Fruit fly (Drosophila melanogaster): Measurements from ENCODE around the gene CG31917.
A peak's percentile ranks its signal among the peaks of the same experiment; 100 is the strongest.

The CG31917 gene

dm6 chr2L:5052367-5052914 is 41.8 kb upstream of the CG31917 start, which contains the start of gene senju (continued):
- TF ChIP-seq CG32264 (GFP tag; optimal IDR thresholded peaks at IDR 0.05): peak; percentile 25
- TF ChIP-seq pan (optimal IDR thresholded peaks at IDR 0.05): no peak
- no peak for TF ChIP-seq usp (GFP tag; optimal IDR thresholded peaks at IDR 0.05)
- TF ChIP-seq brk (GFP tag; optimal IDR thresholded peaks at IDR 0.05): no peak
- no peak for TF ChIP-seq GATAd (GFP tag; optimal IDR thresholded peaks at IDR 0.05)
- peak; percentile 73 for TF ChIP-seq dsf (GFP tag; optimal IDR thresholded peaks at IDR 0.05; ENCODE audit: borderline replicate concordance)
- TF ChIP-seq lola (GFP tag; optimal IDR thresholded peaks at IDR 0.05): no peak
- peak; percentile 57 for TF ChIP-seq Myc (optimal IDR thresholded peaks at IDR 0.05)
- peak; percentile 93 for TF ChIP-seq br (GFP tag; optimal IDR thresholded peaks at IDR 0.05)
- no peak for TF ChIP-seq woc (GFP tag; optimal IDR thresholded peaks at IDR 0.05)
- no peak for TF ChIP-seq sage (GFP tag; optimal IDR thresholded peaks at IDR 0.05)
- peak; percentile 93 for TF ChIP-seq h (GFP tag; optimal IDR thresholded peaks at IDR 0.05)
- TF ChIP-seq Mio (GFP tag; optimal IDR thresholded peaks at IDR 0.05): peak; percentile 53
- TF ChIP-seq rgr (GFP tag; optimal IDR thresholded peaks at IDR 0.05): peak; percentile 90

dm6 chr2L:5050825-5051224 is 40.2 kb upstream of the CG31917 start, which contains the start of gene CG9121:
CG9121 (minus strand) TSS chr2L:5051062.
- TF ChIP-seq dsf (GFP tag; optimal IDR thresholded peaks at IDR 0.05; ENCODE audit: borderline replicate concordance): no peak
- TF ChIP-seq N (GFP tag; optimal IDR thresholded peaks at IDR 0.05): no peak
- TF ChIP-seq Abd-B (GFP tag; optimal IDR thresholded peaks at IDR 0.05): no peak
- TF ChIP-seq Hr83 (GFP tag; optimal IDR thresholded peaks at IDR 0.05; ENCODE audit: poor library complexity, severe bottlenecking): no peak
- TF ChIP-seq jim (GFP tag; optimal IDR thresholded peaks at IDR 0.05): no peak
- TF ChIP-seq OdsH (GFP tag; optimal IDR thresholded peaks at IDR 0.05): no peak

- TF ChIP-seq fru (GFP tag; optimal IDR thresholded peaks at IDR 0.05) (no peak), psq (GFP tag; optimal IDR thresholded peaks at IDR 0.05) (no peak), rgr (GFP tag; optimal IDR thresholded peaks at IDR 0.05) (no peak), pan (optimal IDR thresholded peaks at IDR 0.05) (no peak), sage (GFP tag; optimal IDR thresholded peaks at IDR 0.05) (no peak), Hr83 (GFP tag; optimal IDR thresholded peaks at IDR 0.05; ENCODE audit: poor library complexity, severe bottlenecking) (no peak), HLH106 (tag; optimal IDR thresholded peaks at IDR 0.05) (no peak), Vsx2 (GFP tag; optimal IDR thresholded peaks at IDR 0.05; ENCODE audit: partially characterized antibody) (no peak), tai (GFP tag; optimal IDR thresholded peaks at IDR 0.05) (no peak), CrebA (GFP tag; optimal IDR thresholded peaks at IDR 0.05; ENCODE audit: borderline replicate concordance) (no peak), jim (GFP tag; optimal IDR thresholded peaks at IDR 0.05) (no peak), foxo (GFP tag; optimal IDR thresholded peaks at IDR 0.05) (no peak), woc (GFP tag; optimal IDR thresholded peaks at IDR 0.05) (no peak), dsf (GFP tag; optimal IDR thresholded peaks at IDR 0.05; ENCODE audit: borderline replicate concordance) (no peak), Dfd (GFP tag; optimal IDR thresholded peaks at IDR 0.05) (no peak), Hnf4 (GFP tag; optimal IDR thresholded peaks at IDR 0.05) (no peak), sv (GFP tag; optimal IDR thresholded peaks at IDR 0.05) (no peak)
Measured at dm6 chr2L:5049974-5050373, 39.3 kb upstream of the CG31917 start.

- no peak for TF ChIP-seq jim (GFP tag; optimal IDR thresholded peaks at IDR 0.05)
- TF ChIP-seq Hnf4 (GFP tag; optimal IDR thresholded peaks at IDR 0.05): no peak
Measured at dm6 chr2L:5046261-5046660, 35.6 kb upstream of the CG31917 start.

- TF ChIP-seq Hr83 (GFP tag; optimal IDR thresholded peaks at IDR 0.05; ENCODE audit: poor library complexity, severe bottlenecking) (peak; percentile 3), Abd-B (GFP tag; optimal IDR thresholded peaks at IDR 0.05) (no peak), Sp1 (GFP tag; optimal IDR thresholded peaks at IDR 0.05) (peak; percentile 11), N (GFP tag; optimal IDR thresholded peaks at IDR 0.05) (no peak), brk (GFP tag; optimal IDR thresholded peaks at IDR 0.05) (no peak), usp (GFP tag; optimal IDR thresholded peaks at IDR 0.05) (no peak), h (GFP tag; optimal IDR thresholded peaks at IDR 0.05) (peak; percentile 55), dmrt93B (GFP tag; optimal IDR thresholded peaks at IDR 0.05) (no peak), Hnf4 (GFP tag; optimal IDR thresholded peaks at IDR 0.05) (peak; percentile 15), jim (GFP tag; optimal IDR thresholded peaks at IDR 0.05) (no peak), pan (optimal IDR thresholded peaks at IDR 0.05) (no peak), foxo (GFP tag; optimal IDR thresholded peaks at IDR 0.05) (peak in 1 of 2 experiments; percentile 43), dsf (GFP tag; optimal IDR thresholded peaks at IDR 0.05; ENCODE audit: borderline replicate concordance) (no peak), ey (GFP tag; optimal IDR thresholded peaks at IDR 0.05) (peak; percentile 44), Rel (GFP tag; optimal IDR thresholded peaks at IDR 0.05) (no peak), Rel (tag; optimal IDR thresholded peaks at IDR 0.05) (no peak), Mio (GFP tag; optimal IDR thresholded peaks at IDR 0.05) (no peak), sage (GFP tag; optimal IDR thresholded peaks at IDR 0.05) (no peak), sv (GFP tag; optimal IDR thresholded peaks at IDR 0.05) (peak; percentile 31), GATAd (GFP tag; optimal IDR thresholded peaks at IDR 0.05) (no peak), CG32264 (GFP tag; optimal IDR thresholded peaks at IDR 0.05) (no peak), HLH106 (tag; optimal IDR thresholded peaks at IDR 0.05) (peak; percentile 28), Myc (optimal IDR thresholded peaks at IDR 0.05) (no peak), Jra (GFP tag; optimal IDR thresholded peaks at IDR 0.05) (no peak), CG9705 (GFP tag; optimal IDR thresholded peaks at IDR 0.05) (no peak), rgr (GFP tag; optimal IDR thresholded peaks at IDR 0.05) (peak; percentile 42), CrebA (GFP tag; optimal IDR thresholded peaks at IDR 0.05; ENCODE audit: borderline replicate concordance) (no peak), woc (GFP tag; optimal IDR thresholded peaks at IDR 0.05) (no peak), fru (GFP tag; optimal IDR thresholded peaks at IDR 0.05) (no peak)
Measured at dm6 chr2L:5044892-5045619, 34.4 kb upstream of the CG31917 start.

All from whole organism, wandering third instar larva.